Fruit fly (Drosophila melanogaster) whole organism, prepupa: ENCODE data around the gene Fpgs1.
A peak's percentile ranks its signal among the peaks of the same experiment; 100 is the strongest.

Experiments used
- Blimp-1 ChIP-seq: fragments of 200-800 bp; sonication (Bioruptor generic); optimal IDR thresholded peaks from 3 replicates; lab custom pipeline; 2017; ENCODE audit warnings: missing biosample characterization, missing genetic modification characterization, mild to moderate bottlenecking, moderate library complexity, missing genetic modification reagents
- CG10631 ChIP-seq: fragments of 200-800 bp; sonication (Bioruptor generic); optimal IDR thresholded peaks from 2 replicates; lab custom pipeline; 2016; ENCODE audit warnings: missing biosample characterization, missing genetic modification characterization
- CG10669 ChIP-seq: fragments of 200-800 bp; sonication (Bioruptor generic); optimal IDR thresholded peaks from 3 replicates; lab custom pipeline; 2018; ENCODE audit warnings: missing biosample characterization, mild to moderate bottlenecking, missing genetic modification characterization, moderate library complexity
- CG11762 ChIP-seq: fragments of 200-800 bp; sonication (Bioruptor generic); optimal IDR thresholded peaks from 3 replicates; lab custom pipeline; 2016; ENCODE audit warnings: missing biosample characterization, missing genetic modification characterization; ENCODE audit not compliant: insufficient read depth
- CG15336 ChIP-seq: fragments of 200-800 bp; sonication (Bioruptor generic); IDR thresholded peaks from 2 replicates; pipeline ENCODE4 v1.3.6; 2022; ENCODE audit warnings: missing biosample characterization, missing genetic modification characterization
- CG1621 ChIP-seq: fragments of 200-800 bp; sonication (Bioruptor generic); optimal IDR thresholded peaks from 3 replicates; lab custom pipeline; 2018; ENCODE audit warnings: missing biosample characterization, mild to moderate bottlenecking, missing genetic modification characterization
- CG16779 ChIP-seq: fragments of 200-800 bp; sonication (Bioruptor generic); optimal IDR thresholded peaks from 3 replicates; lab custom pipeline; 2017; ENCODE audit warnings: missing biosample characterization, mild to moderate bottlenecking, missing genetic modification characterization
- CG3032 ChIP-seq: fragments of 200-800 bp; optimal IDR thresholded peaks from 2 replicates; lab custom pipeline; 2019; ENCODE audit warnings: missing biosample characterization, mild to moderate bottlenecking, missing genetic modification characterization, moderate library complexity
- CG6276 ChIP-seq: fragments of 200-800 bp; sonication (Bioruptor generic); optimal IDR thresholded peaks from 2 replicates; lab custom pipeline; 2017; ENCODE audit warnings: missing biosample characterization, mild to moderate bottlenecking, missing genetic modification characterization
- CG6792 ChIP-seq: fragments of 200-800 bp; sonication (Bioruptor generic); optimal IDR thresholded peaks from 3 replicates; lab custom pipeline; 2016; ENCODE audit warnings: missing biosample characterization, missing genetic modification characterization
- CG6808 ChIP-seq: fragments of 200-800 bp; sonication (Bioruptor generic); optimal IDR thresholded peaks from 3 replicates; lab custom pipeline; 2017; ENCODE audit warnings: missing biosample characterization, missing genetic modification characterization, mild to moderate bottlenecking, moderate library complexity, missing genetic modification reagents
- CG7368 ChIP-seq: fragments of 200-800 bp; sonication (Bioruptor generic); optimal IDR thresholded peaks from 3 replicates; lab custom pipeline; 2016; ENCODE audit warnings: missing biosample characterization, missing genetic modification characterization
- CG8119 ChIP-seq: fragments of 200-800 bp; sonication (Bioruptor generic); IDR thresholded peaks from 3 replicates; pipeline ENCODE4 v1.3.6; 2022; ENCODE audit warnings: missing biosample characterization, missing genetic modification characterization
- CG8319 ChIP-seq: fragments of 200-800 bp; sonication (Bioruptor generic); optimal IDR thresholded peaks from 3 replicates; lab custom pipeline; 2016; ENCODE audit warnings: missing biosample characterization, missing genetic modification characterization
- CG8632 ChIP-seq: fragments of 200-800 bp; sonication (Bioruptor generic); optimal IDR thresholded peaks from 3 replicates; lab custom pipeline; 2016; ENCODE audit warnings: missing biosample characterization, missing genetic modification characterization
- CG9139 ChIP-seq: fragments of 200-800 bp; sonication (Bioruptor generic); optimal IDR thresholded peaks from 3 replicates; lab custom pipeline; 2017; ENCODE audit warnings: missing biosample characterization, mild to moderate bottlenecking, missing genetic modification characterization
- Eip75B ChIP-seq: fragments of 200-800 bp; sonication (Bioruptor generic); optimal IDR thresholded peaks from 3 replicates; lab custom pipeline; 2016; ENCODE audit warnings: missing biosample characterization, missing genetic modification characterization
- Eip93F ChIP-seq: fragments of 200-800 bp; sonication (Bioruptor generic); optimal IDR thresholded peaks from 2 replicates; lab custom pipeline; 2016; ENCODE audit warnings: missing biosample characterization, mild to moderate bottlenecking, missing genetic modification characterization
- Ets96B ChIP-seq: fragments of 200-800 bp; optimal IDR thresholded peaks from 2 replicates; lab custom pipeline; 2019; ENCODE audit warnings: missing biosample characterization, mild to moderate bottlenecking, missing genetic modification characterization, moderate library complexity
- Hr38 ChIP-seq: sonication (Bioruptor generic); optimal IDR thresholded peaks from 2 replicates; lab custom pipeline; 2016; ENCODE audit warnings: missing biosample characterization, missing genetic modification characterization
- Hr39 ChIP-seq: fragments of 200-800 bp; sonication (Bioruptor generic); optimal IDR thresholded peaks from 2 replicates; lab custom pipeline; 2016; ENCODE audit warnings: missing biosample characterization, missing genetic modification characterization
- Lpt ChIP-seq: fragments of 200-800 bp; sonication (Bioruptor generic); optimal IDR thresholded peaks from 3 replicates; lab custom pipeline; 2016; ENCODE audit warnings: missing biosample characterization, missing genetic modification characterization
- Sox14 ChIP-seq: fragments of 200-800 bp; sonication (Bioruptor generic); optimal IDR thresholded peaks from 3 replicates; lab custom pipeline; 2016; ENCODE audit warnings: missing biosample characterization, missing genetic modification characterization
- achi ChIP-seq: fragments of 200-800 bp; sonication (Bioruptor generic); optimal IDR thresholded peaks from 3 replicates; lab custom pipeline; 2016; ENCODE audit warnings: missing biosample characterization, missing genetic modification characterization
- acj6 ChIP-seq: fragments of 200-800 bp; sonication (Bioruptor generic); optimal IDR thresholded peaks from 3 replicates; lab custom pipeline; 2016; ENCODE audit warnings: missing biosample characterization, missing genetic modification characterization
- cyc ChIP-seq: fragments of 200-800 bp; sonication (Bioruptor generic); optimal IDR thresholded peaks from 3 replicates; lab custom pipeline; 2016; ENCODE audit warnings: missing biosample characterization, missing genetic modification characterization
- dac ChIP-seq: fragments of 200-800 bp; sonication (Bioruptor generic); optimal IDR thresholded peaks from 2 replicates; lab custom pipeline; 2017; ENCODE audit warnings: missing biosample characterization, mild to moderate bottlenecking, missing genetic modification characterization
- esn ChIP-seq: fragments of 200-800 bp; sonication (Bioruptor generic); optimal IDR thresholded peaks from 2 replicates; lab custom pipeline; 2016; ENCODE audit warnings: missing biosample characterization, mild to moderate bottlenecking, missing genetic modification characterization, moderate library complexity
- fd59A ChIP-seq: fragments of 200-800 bp; sonication (Bioruptor generic); optimal IDR thresholded peaks from 2 replicates; lab custom pipeline; 2017; ENCODE audit warnings: missing biosample characterization, mild to moderate bottlenecking, missing genetic modification characterization, missing genetic modification reagents
- fd85E ChIP-seq: fragments of 200-800 bp; sonication (Bioruptor generic); optimal IDR thresholded peaks from 3 replicates; lab custom pipeline; 2016; ENCODE audit warnings: missing biosample characterization, missing genetic modification characterization
- fkh ChIP-seq: fragments of 200-800 bp; sonication (Bioruptor generic); optimal IDR thresholded peaks from 3 replicates; lab custom pipeline; 2017; ENCODE audit warnings: missing biosample characterization, mild to moderate bottlenecking, missing genetic modification characterization, moderate library complexity
- net ChIP-seq: fragments of 200-800 bp; sonication (Bioruptor generic); optimal IDR thresholded peaks from 3 replicates; lab custom pipeline; 2016; ENCODE audit warnings: missing biosample characterization, missing genetic modification characterization
- pdm3 ChIP-seq: fragments of 200-800 bp; sonication (Bioruptor generic); optimal IDR thresholded peaks from 3 replicates; lab custom pipeline; 2016; ENCODE audit warnings: missing biosample characterization, missing genetic modification characterization
- svp ChIP-seq: fragments of 200-800 bp; sonication (Bioruptor generic); peaks from one replicate; lab custom pipeline; 2016; ENCODE audit warnings: missing biosample characterization, missing genetic modification characterization
- topi ChIP-seq: fragments of 200-800 bp; sonication (Bioruptor generic); optimal IDR thresholded peaks from 3 replicates; lab custom pipeline; 2016; ENCODE audit warnings: missing biosample characterization, missing genetic modification characterization
- vri ChIP-seq: fragments of 200-800 bp; sonication (Bioruptor generic); optimal IDR thresholded peaks from 3 replicates; lab custom pipeline; 2016; ENCODE audit warnings: missing biosample characterization, mild to moderate bottlenecking, missing genetic modification characterization

Fpgs1 gene

dm6 chrX:12631317-12632156 lies 19.9 kb downstream of the Fpgs1 start, which contains the start of gene Tomosyn (continued):
- TF ChIP-seq CG6808 (no peak), CG1621 (tag; lab: Kevin White, UChicago) (no peak), dac (GFP tag; lab: Kevin White, UChicago) (no peak), CG7368 (GFP tag; lab: Kevin White, UChicago) (no peak), esn (GFP tag; lab: Kevin White, UChicago) (peak; percentile 10), fd85E (GFP tag; lab: Kevin White, UChicago) (no peak), CG9139 (no peak), cyc (GFP tag; lab: Kevin White, UChicago) (peak; percentile 20), CG8119 (GFP tag; lab: Robert Waterston, UW) (no peak), Lpt (GFP tag; lab: Kevin White, UChicago) (peak; percentile 12), Blimp-1 (GFP tag; lab: Kevin White, UChicago) (no peak), acj6 (GFP tag; lab: Kevin White, UChicago) (peak; percentile 19), fkh (GFP tag; lab: Kevin White, UChicago) (no peak), net (GFP tag; lab: Kevin White, UChicago) (no peak), CG6792 (GFP tag; lab: Kevin White, UChicago) (no peak), Eip75B (GFP tag; lab: Kevin White, UChicago) (peak; percentile 11), CG10669 (GFP tag; lab: Kevin White, UChicago) (no peak)

dm6 chrX:12632157-12632422 lies 20.4 kb downstream of the Fpgs1 start:
- TF ChIP-seq pdm3 (no peak), vri (GFP tag; lab: Kevin White, UChicago) (peak; percentile 60), svp (GFP tag; lab: Kevin White, UChicago) (peak; percentile 52)

- TF ChIP-seq CG15336 (GFP tag; lab: Robert Waterston, UW) (no peak), Eip75B (GFP tag; lab: Kevin White, UChicago) (no peak), CG10631 (GFP tag; lab: Kevin White, UChicago) (no peak), CG16779 (tag; lab: Kevin White, UChicago) (no peak), CG11762 (GFP tag; lab: Kevin White, UChicago) (no peak), acj6 (GFP tag; lab: Kevin White, UChicago) (no peak), topi (GFP tag; lab: Kevin White, UChicago) (no peak), Hr38 (no peak), Sox14 (GFP tag; lab: Kevin White, UChicago) (no peak), CG3032 (no peak), net (GFP tag; lab: Kevin White, UChicago) (no peak), CG8632 (GFP tag; lab: Kevin White, UChicago) (no peak), CG8319 (no peak), Blimp-1 (GFP tag; lab: Kevin White, UChicago) (no peak), svp (GFP tag; lab: Kevin White, UChicago) (no peak), Ets96B (tag; lab: Kevin White, UChicago) (no peak), CG1621 (tag; lab: Kevin White, UChicago) (no peak), achi (no peak)
Measured at dm6 chrX:12633204-12633603, 21.5 kb downstream of the Fpgs1 start.

dm6 chrX:12633992-12634391 lies 22.3 kb downstream of the Fpgs1 start:
- TF ChIP-seq CG6276 (GFP tag; lab: Kevin White, UChicago) (no peak), CG15336 (GFP tag; lab: Robert Waterston, UW) (no peak), acj6 (GFP tag; lab: Kevin White, UChicago) (no peak), cyc (GFP tag; lab: Kevin White, UChicago) (no peak), Hr39 (no peak), fd85E (GFP tag; lab: Kevin White, UChicago) (no peak), Eip93F (GFP tag; lab: Kevin White, UChicago) (no peak), fd59A (GFP tag; lab: Kevin White, UChicago) (no peak), CG6792 (GFP tag; lab: Kevin White, UChicago) (no peak)
